Worm (Caenorhabditis elegans): Measurements from ENCODE around the gene R04B5.7.
A peak's percentile ranks its signal among the peaks of the same experiment; 100 is the strongest.

The R04B5.7 gene

DNA sequence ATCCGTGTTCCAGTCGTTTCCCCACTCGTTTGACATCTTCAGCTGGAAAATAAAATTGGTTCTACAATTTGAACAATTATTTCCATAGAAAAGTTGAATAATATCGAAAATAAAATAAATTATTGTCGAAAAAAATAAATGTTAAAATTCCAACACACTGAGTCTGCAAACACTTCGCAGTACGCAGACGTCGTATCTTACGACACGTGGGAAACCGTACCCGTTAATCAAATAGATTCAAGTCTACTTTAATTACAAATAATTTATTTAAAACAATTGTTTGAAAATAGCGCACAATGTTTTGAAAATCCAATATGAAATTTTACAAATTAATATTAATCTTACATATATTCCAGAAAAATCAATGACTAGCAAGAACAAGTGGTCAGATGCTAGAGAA is 35.5 kb downstream of the R04B5.7 start, which contains the start of gene yif-1:
Gene yif-1 (minus strand): TSS at position 42 of the 400 bp plus-strand sequence.
- TF ChIP-seq T22C8.4 (GFP tag; IDR thresholded peaks at IDR 0.05) (no peak), ztf-29 (GFP tag; IDR thresholded peaks at IDR 0.05) (no peak), cog-1 (tag; optimal IDR thresholded peaks at IDR 0.05) (no peak), flt-1 (GFP tag; IDR thresholded peaks at IDR 0.05) (no peak), ztf-23 (GFP tag; IDR thresholded peaks at IDR 0.05) (no peak), med-1 (GFP tag; optimal IDR thresholded peaks at IDR 0.05; ENCODE audit: insufficient read depth) (no peak), ref-1 (GFP tag; conservative IDR thresholded peaks at IDR 0.05) (no peak), klf-2 (GFP tag; conservative IDR thresholded peaks at IDR 0.05) (no peak), tab-1 (GFP tag; IDR thresholded peaks at IDR 0.05) (no peak)

DNA sequence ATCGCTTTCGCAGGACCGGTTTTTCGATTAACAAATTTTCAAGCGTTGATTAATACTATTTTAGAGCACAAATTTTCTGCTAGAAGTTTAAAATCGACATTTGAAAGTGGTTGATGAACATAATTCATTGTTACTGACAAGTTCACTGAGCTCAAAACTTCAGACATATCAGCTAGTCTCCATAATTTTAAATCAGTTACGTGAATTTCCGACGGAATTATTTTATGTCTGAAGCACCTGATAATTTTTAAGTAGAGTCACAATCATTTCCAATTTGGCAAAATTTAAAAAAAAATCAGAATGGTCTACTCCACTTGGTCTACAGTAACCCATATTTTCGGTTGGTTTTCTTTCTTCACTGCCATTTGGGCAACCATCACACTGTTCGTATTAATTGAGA is 38.5 kb downstream of the R04B5.7 start, which contains the start of gene str-118:
Gene str-118 (plus strand): TSS at position 301 of the 400 bp plus-strand sequence.
- no peak for TF ChIP-seq med-1 (GFP tag; optimal IDR thresholded peaks at IDR 0.05; ENCODE audit: insufficient read depth)
- TF ChIP-seq ztf-23 (GFP tag; IDR thresholded peaks at IDR 0.05): no peak
- TF ChIP-seq flt-1 (GFP tag; IDR thresholded peaks at IDR 0.05): no peak
- no peak for TF ChIP-seq tab-1 (GFP tag; IDR thresholded peaks at IDR 0.05)
- TF ChIP-seq klf-2 (GFP tag; conservative IDR thresholded peaks at IDR 0.05): no peak
- no peak for TF ChIP-seq cog-1 (tag; optimal IDR thresholded peaks at IDR 0.05)
- no peak for TF ChIP-seq T22C8.4 (GFP tag; IDR thresholded peaks at IDR 0.05)
- no peak for TF ChIP-seq ztf-29 (GFP tag; IDR thresholded peaks at IDR 0.05)
- TF ChIP-seq ref-1 (GFP tag; conservative IDR thresholded peaks at IDR 0.05): no peak

DNA sequence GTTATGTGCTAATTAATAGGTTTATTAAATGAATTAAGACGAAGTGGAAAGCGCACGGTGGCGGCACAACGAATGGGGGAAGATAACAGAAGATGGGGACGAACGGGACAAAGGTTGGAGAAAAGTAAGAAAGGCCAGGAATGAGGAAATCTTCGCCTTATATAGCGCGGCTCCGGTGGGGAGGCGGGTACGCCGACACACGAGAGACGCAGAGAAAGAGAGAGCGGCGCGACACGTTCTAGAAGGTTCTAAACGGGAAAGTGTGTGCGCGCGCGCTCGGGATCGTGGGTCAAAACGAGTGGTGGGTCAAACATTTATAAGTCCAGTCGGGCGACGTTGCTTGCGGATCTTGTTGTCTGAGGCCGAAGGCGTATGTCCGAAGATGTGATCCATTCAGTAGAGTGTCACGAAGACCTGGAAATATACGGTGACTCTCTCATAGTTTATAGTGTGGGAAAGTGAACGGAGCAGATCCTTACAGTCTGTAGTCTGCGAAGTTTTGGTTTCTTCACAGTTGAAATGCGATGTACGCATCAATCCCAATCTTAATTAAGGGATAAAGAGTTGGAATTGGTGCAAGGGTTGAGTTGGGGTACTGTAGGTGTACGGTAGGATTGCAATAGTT is 41.1 kb downstream of the R04B5.7 start:
- TF ChIP-seq flt-1 (GFP tag; IDR thresholded peaks at IDR 0.05) (peak; percentile 63; the same call in 1 of the 2 replicates), T22C8.4 (GFP tag; IDR thresholded peaks at IDR 0.05) (0 out of 2 replicates have a peak, but pooled peaks have one; percentile 24), ref-1 (GFP tag; conservative IDR thresholded peaks at IDR 0.05) (0 out of 2 replicates have a peak, but pooled peaks have one; percentile 16)

DNA sequence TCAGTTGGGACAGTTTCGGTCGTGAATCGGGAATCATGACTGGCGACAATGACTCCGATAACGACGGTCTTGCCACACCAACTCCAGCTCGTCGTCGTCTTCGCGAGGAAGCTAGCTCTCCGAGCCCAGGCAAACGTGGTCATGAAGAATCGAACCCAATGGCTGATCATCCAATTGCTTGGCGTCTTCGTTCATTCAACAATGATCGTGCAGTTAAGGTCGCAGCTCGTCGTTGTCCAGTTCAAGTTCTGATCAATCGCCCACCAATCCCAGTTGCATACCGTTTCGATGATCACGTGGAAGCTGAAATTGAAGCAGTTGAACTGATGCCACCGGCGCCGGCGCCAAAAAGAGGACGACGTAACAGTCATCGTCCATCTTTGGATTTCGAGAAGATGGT is 43.2 kb downstream of the R04B5.7 start:
- no peak for TF ChIP-seq T22C8.4 (GFP tag; IDR thresholded peaks at IDR 0.05)
- no peak for TF ChIP-seq tab-1 (GFP tag; IDR thresholded peaks at IDR 0.05)
- no peak for TF ChIP-seq ztf-23 (GFP tag; IDR thresholded peaks at IDR 0.05)
- TF ChIP-seq cog-1 (tag; optimal IDR thresholded peaks at IDR 0.05): no peak
- no peak for TF ChIP-seq klf-2 (GFP tag; conservative IDR thresholded peaks at IDR 0.05)
- TF ChIP-seq flt-1 (GFP tag; IDR thresholded peaks at IDR 0.05): no peak
- TF ChIP-seq ref-1 (GFP tag; conservative IDR thresholded peaks at IDR 0.05): no peak
- TF ChIP-seq med-1 (GFP tag; optimal IDR thresholded peaks at IDR 0.05; ENCODE audit: insufficient read depth): no peak
- no peak for TF ChIP-seq ztf-29 (GFP tag; IDR thresholded peaks at IDR 0.05)

DNA sequence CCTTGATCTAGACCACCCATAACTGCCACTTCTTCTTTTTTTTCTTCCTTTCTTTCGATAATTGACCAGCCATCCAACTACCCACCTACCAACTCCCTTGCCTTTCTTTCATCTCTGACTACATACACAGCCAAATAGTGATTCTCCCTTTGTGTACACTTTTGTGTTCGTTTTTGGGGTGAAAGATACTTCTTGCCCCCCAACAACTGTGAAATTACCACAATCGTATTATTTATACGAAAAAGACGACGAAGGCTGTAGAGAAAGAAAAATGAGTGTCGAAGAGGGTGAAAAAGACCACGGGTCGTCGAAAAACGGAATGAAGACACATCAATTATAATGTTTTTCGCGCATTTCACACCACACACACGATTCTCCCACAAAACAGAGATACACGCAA is 43.9 kb downstream of the R04B5.7 start:
- no peak for TF ChIP-seq ztf-23 (GFP tag; IDR thresholded peaks at IDR 0.05)
- no peak for TF ChIP-seq ref-1 (GFP tag; conservative IDR thresholded peaks at IDR 0.05)
- TF ChIP-seq med-1 (GFP tag; optimal IDR thresholded peaks at IDR 0.05; ENCODE audit: insufficient read depth): no peak
- no peak for TF ChIP-seq klf-2 (GFP tag; conservative IDR thresholded peaks at IDR 0.05)
- no peak for TF ChIP-seq T22C8.4 (GFP tag; IDR thresholded peaks at IDR 0.05)
- no peak for TF ChIP-seq ztf-29 (GFP tag; IDR thresholded peaks at IDR 0.05)
- no peak for TF ChIP-seq cog-1 (tag; optimal IDR thresholded peaks at IDR 0.05)
- TF ChIP-seq tab-1 (GFP tag; IDR thresholded peaks at IDR 0.05): no peak
- TF ChIP-seq flt-1 (GFP tag; IDR thresholded peaks at IDR 0.05): no peak

DNA sequence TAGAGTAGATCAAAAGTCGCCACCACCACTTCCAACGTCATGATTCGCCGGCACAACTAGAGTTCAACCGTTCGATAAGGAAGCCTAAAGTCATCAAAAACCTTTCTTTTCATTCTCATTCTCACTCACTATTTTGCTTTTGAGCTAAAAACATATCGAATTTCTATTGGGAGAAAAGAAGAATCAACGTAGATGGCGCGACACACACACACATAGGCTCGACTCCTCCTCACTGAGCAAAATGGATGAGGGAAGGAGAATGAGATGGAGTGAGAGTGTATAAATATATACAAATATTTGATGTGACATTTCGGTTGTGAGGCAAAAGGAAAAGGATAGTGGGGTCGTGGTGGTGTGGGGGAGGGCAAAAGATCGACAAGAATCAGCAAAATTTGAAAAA is 45.6 kb downstream of the R04B5.7 start:
- no peak for TF ChIP-seq med-1 (GFP tag; optimal IDR thresholded peaks at IDR 0.05; ENCODE audit: insufficient read depth)
- no peak for TF ChIP-seq ztf-23 (GFP tag; IDR thresholded peaks at IDR 0.05)
- TF ChIP-seq ref-1 (GFP tag; conservative IDR thresholded peaks at IDR 0.05): no peak

DNA sequence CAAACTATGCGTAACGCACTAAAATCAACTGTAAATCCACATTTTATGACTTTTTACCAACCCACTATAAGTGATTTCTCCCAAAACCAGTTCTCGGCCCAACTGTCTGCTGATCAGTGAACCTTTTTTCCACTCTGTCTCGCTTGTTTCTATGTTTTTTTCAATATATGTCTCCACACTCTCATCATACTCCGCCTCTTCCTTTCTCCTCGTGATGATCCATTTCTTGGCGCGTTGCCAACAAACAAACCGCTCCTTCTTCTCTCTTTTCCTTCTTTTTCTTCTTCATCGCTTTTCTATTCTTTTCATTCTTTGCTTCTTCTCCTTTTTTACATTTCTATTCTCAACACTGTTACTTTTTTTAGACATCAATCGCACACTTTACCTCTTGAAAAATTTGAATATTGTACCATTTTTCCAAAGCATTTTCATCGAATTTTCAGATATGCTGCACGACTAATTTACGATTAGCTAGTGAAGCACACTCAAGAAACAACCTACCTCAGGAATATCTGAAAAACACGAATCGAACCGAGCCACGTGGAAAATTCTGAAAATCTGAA is 47.0 kb downstream of the R04B5.7 start, which contains the start of gene T06E8.8:
Gene T06E8.8 (plus strand): TSS at position 513 of the 563 bp plus-strand sequence.
- TF ChIP-seq ztf-29 (GFP tag; IDR thresholded peaks at IDR 0.05): no peak
- TF ChIP-seq T22C8.4 (GFP tag; IDR thresholded peaks at IDR 0.05): no peak
- no peak for TF ChIP-seq med-1 (GFP tag; optimal IDR thresholded peaks at IDR 0.05; ENCODE audit: insufficient read depth)
- no peak for TF ChIP-seq cog-1 (tag; optimal IDR thresholded peaks at IDR 0.05)
- TF ChIP-seq flt-1 (GFP tag; IDR thresholded peaks at IDR 0.05): no peak
- TF ChIP-seq ref-1 (GFP tag; conservative IDR thresholded peaks at IDR 0.05): no peak
- no peak for TF ChIP-seq klf-2 (GFP tag; conservative IDR thresholded peaks at IDR 0.05)
- no peak for TF ChIP-seq ztf-23 (GFP tag; IDR thresholded peaks at IDR 0.05)
- TF ChIP-seq tab-1 (GFP tag; IDR thresholded peaks at IDR 0.05): no peak

DNA sequence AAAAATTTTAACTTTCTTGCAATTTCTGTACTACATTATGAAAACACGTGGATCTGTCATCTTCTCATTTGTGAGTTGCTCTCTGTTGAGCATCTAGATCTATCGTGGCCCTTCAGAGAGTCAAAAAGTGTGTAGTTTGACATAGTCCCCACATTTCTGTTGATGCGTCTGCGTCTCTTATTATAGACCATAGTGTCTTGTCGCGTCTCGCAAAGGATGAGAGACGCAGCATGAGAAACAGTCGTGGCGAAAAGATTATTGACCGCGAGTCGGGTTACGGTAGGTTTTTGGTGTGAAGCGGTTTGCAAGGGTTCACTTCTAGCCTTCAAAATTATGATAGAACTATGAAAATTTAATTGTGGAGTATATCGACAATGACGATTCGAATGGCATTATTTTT is 48.1 kb downstream of the R04B5.7 start:
- no peak for TF ChIP-seq tab-1 (GFP tag; IDR thresholded peaks at IDR 0.05)
- TF ChIP-seq med-1 (GFP tag; optimal IDR thresholded peaks at IDR 0.05; ENCODE audit: insufficient read depth): no peak
- TF ChIP-seq ztf-29 (GFP tag; IDR thresholded peaks at IDR 0.05): no peak
- TF ChIP-seq klf-2 (GFP tag; conservative IDR thresholded peaks at IDR 0.05): no peak
- no peak for TF ChIP-seq ref-1 (GFP tag; conservative IDR thresholded peaks at IDR 0.05)
- TF ChIP-seq T22C8.4 (GFP tag; IDR thresholded peaks at IDR 0.05): peak; percentile 50; the same call in 1 of the 2 replicates
- peak; percentile 63 for TF ChIP-seq cog-1 (tag; optimal IDR thresholded peaks at IDR 0.05)
- TF ChIP-seq ztf-23 (GFP tag; IDR thresholded peaks at IDR 0.05): no peak
- TF ChIP-seq flt-1 (GFP tag; IDR thresholded peaks at IDR 0.05): 0 out of 2 replicates have a peak, but pooled peaks have one; percentile 34

DNA sequence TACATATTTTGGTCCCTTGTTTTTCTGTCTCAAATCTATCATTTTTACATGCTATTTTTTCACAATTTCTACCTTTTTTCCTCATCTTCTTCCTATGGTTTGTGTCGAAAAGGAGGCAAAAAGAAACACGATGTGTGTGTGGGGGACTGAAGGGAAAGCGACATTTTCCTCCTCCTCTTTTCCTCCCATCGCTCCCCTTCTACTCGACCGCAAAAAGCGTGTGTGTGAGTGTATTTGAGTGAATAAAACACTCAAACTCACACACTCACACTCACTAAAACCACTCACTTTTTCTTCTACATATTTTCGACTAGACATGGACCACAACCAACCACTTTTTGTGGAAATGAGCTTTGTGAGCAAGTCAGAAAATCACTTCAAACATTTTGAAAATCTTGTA is 48.9 kb downstream of the R04B5.7 start:
- TF ChIP-seq med-1 (GFP tag; optimal IDR thresholded peaks at IDR 0.05; ENCODE audit: insufficient read depth): no peak

DNA sequence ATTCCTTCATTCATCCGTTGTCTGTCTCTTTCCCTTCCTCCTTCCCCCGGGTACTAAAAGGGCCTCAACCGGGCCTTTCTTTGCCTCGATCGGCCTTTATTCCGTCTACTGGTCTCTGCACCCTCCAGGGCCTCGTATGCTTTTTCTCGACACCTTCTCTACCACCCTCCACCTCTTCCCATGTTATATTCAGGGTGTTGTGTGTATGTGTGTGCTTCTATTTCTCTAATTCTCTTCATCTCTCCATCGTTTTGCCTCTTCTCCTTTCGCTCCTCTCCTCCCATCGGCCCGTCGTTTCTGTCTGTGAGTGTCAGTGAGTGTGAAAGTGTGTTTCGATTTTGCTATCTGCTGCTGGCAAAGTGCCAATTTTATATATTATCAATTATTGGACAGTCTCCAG is 50.5 kb downstream of the R04B5.7 start:
- TF ChIP-seq tab-1 (GFP tag; IDR thresholded peaks at IDR 0.05): 0 out of 2 replicates have a peak, but pooled peaks have one; percentile 52
- TF ChIP-seq med-1 (GFP tag; optimal IDR thresholded peaks at IDR 0.05; ENCODE audit: insufficient read depth): no peak
- no peak for TF ChIP-seq T22C8.4 (GFP tag; IDR thresholded peaks at IDR 0.05)
- TF ChIP-seq ztf-29 (GFP tag; IDR thresholded peaks at IDR 0.05): no peak
- TF ChIP-seq ztf-23 (GFP tag; IDR thresholded peaks at IDR 0.05): peak; percentile 60; the same call in 1 of the 2 replicates
- no peak for TF ChIP-seq klf-2 (GFP tag; conservative IDR thresholded peaks at IDR 0.05)
- TF ChIP-seq cog-1 (tag; optimal IDR thresholded peaks at IDR 0.05): peak; percentile 29
- TF ChIP-seq ref-1 (GFP tag; conservative IDR thresholded peaks at IDR 0.05): no peak
- TF ChIP-seq flt-1 (GFP tag; IDR thresholded peaks at IDR 0.05): 0 out of 2 replicates have a peak, but pooled peaks have one; percentile 61
